Fruit fly (Drosophila melanogaster) whole organism, pupa: ENCODE results near the gene Sulf1.
A peak's percentile ranks its signal among the peaks of the same experiment; 100 is the strongest.

Experiments
- CG10348 ChIP-seq: fragments of 200-800 bp; sonication (Bioruptor generic); IDR thresholded peaks from 2 replicates; pipeline ENCODE4 v1.3.6; 2022; ENCODE audit warnings: missing biosample characterization, missing genetic modification characterization
- CG12605 ChIP-seq: fragments of 200-800 bp; sonication (Bioruptor generic); IDR thresholded peaks from 2 replicates; pipeline ENCODE4 v1.3.6; 2022; ENCODE audit warnings: missing biosample characterization, missing genetic modification characterization
- CG13204 ChIP-seq: fragments of 200-800 bp; sonication (Bioruptor generic); optimal IDR thresholded peaks from 2 replicates; lab custom pipeline; 2018; ENCODE audit warnings: missing biosample characterization, mild to moderate bottlenecking, missing genetic modification characterization, moderate library complexity
- CG14655 ChIP-seq: fragments of 200-800 bp; sonication (Bioruptor generic); optimal IDR thresholded peaks from 3 replicates; lab custom pipeline; 2017; ENCODE audit warnings: mild to moderate bottlenecking, missing biosample characterization, missing genetic modification reagents, missing genetic modification characterization
- CG15710 ChIP-seq: fragments of 200-800 bp; sonication (Bioruptor generic); optimal IDR thresholded peaks from 2 replicates; lab custom pipeline; 2018; ENCODE audit warnings: missing biosample characterization, mild to moderate bottlenecking, missing genetic modification characterization, moderate library complexity
- CG17806 ChIP-seq: fragments of 200-800 bp; sonication (Bioruptor generic); optimal IDR thresholded peaks from 2 replicates; lab custom pipeline; 2018; ENCODE audit warnings: missing biosample characterization, mild to moderate bottlenecking, missing genetic modification characterization, moderate library complexity
- CG32121 ChIP-seq: fragments of 200-800 bp; sonication (Bioruptor generic); IDR thresholded peaks from 2 replicates; pipeline ENCODE4 v1.3.6; 2022; ENCODE audit warnings: missing biosample characterization, missing genetic modification characterization
- CG34367 ChIP-seq: fragments of 200-800 bp; sonication (Bioruptor generic); optimal IDR thresholded peaks from 2 replicates; lab custom pipeline; 2018; ENCODE audit warnings: missing biosample characterization, mild to moderate bottlenecking, missing genetic modification characterization
- CG4496 ChIP-seq: fragments of 200-800 bp; sonication (Bioruptor generic); IDR thresholded peaks from 3 replicates; pipeline ENCODE4 v1.3.6; 2022; ENCODE audit warnings: missing biosample characterization, missing genetic modification characterization
- CG8159 ChIP-seq: fragments of 200-800 bp; sonication (Bioruptor generic); optimal IDR thresholded peaks from 3 replicates; lab custom pipeline; 2018; ENCODE audit warnings: missing biosample characterization, mild to moderate bottlenecking, missing genetic modification characterization, moderate library complexity
- CG8301 ChIP-seq: fragments of 200-800 bp; sonication (Bioruptor generic); optimal IDR thresholded peaks from 2 replicates; lab custom pipeline; 2018; ENCODE audit warnings: missing biosample characterization, mild to moderate bottlenecking, missing genetic modification characterization
- CG9948 ChIP-seq: fragments of 200-800 bp; sonication (Bioruptor generic); optimal IDR thresholded peaks from 2 replicates; lab custom pipeline; 2018; ENCODE audit warnings: missing biosample characterization, mild to moderate bottlenecking, missing genetic modification characterization, moderate library complexity
- D1 ChIP-seq: fragments of 200-800 bp; sonication (Bioruptor generic); optimal IDR thresholded peaks from 2 replicates; lab custom pipeline; 2018; ENCODE audit warnings: missing biosample characterization, mild to moderate bottlenecking, missing genetic modification characterization, moderate library complexity
- EcR ChIP-seq: fragments of 200-800 bp; sonication (Bioruptor generic); optimal IDR thresholded peaks from 3 replicates; lab custom pipeline; 2019; ENCODE audit warnings: missing biosample characterization, missing genetic modification characterization, mild to moderate bottlenecking, moderate library complexity, missing genetic modification reagents
- Ets98B ChIP-seq: fragments of 200-800 bp; sonication (Bioruptor generic); IDR thresholded peaks from 2 replicates; pipeline ENCODE4 v1.3.6; 2022; ENCODE audit warnings: missing biosample characterization, missing genetic modification characterization
- Pif1A ChIP-seq: fragments of 200-800 bp; sonication (Bioruptor generic); optimal IDR thresholded peaks from 3 replicates; lab custom pipeline; 2016; ENCODE audit warnings: missing biosample characterization, missing genetic modification characterization
- Pif1B ChIP-seq: fragments of 200-800 bp; sonication (Bioruptor generic); optimal IDR thresholded peaks from 3 replicates; lab custom pipeline; 2016; ENCODE audit warnings: missing biosample characterization, missing genetic modification characterization
- Snoo ChIP-seq: fragments of 200-800 bp; sonication (Bioruptor generic); optimal IDR thresholded peaks from 3 replicates; lab custom pipeline; 2017; ENCODE audit warnings: missing biosample characterization, mild to moderate bottlenecking, missing genetic modification characterization, inconsistent platforms
- fd96Ca ChIP-seq: fragments of 200-800 bp; sonication (Bioruptor generic); IDR thresholded peaks from 3 replicates; pipeline ENCODE4 v1.3.6; 2022; ENCODE audit warnings: missing biosample characterization, missing genetic modification characterization
- gl ChIP-seq: fragments of 200-800 bp; sonication (Bioruptor generic); optimal IDR thresholded peaks from 2 replicates; lab custom pipeline; 2018; ENCODE audit warnings: missing biosample characterization, mild to moderate bottlenecking, missing genetic modification characterization
- rn ChIP-seq: fragments of 200-800 bp; sonication (Bioruptor generic); IDR thresholded peaks from 2 replicates; pipeline ENCODE4 v1.3.6; 2022; ENCODE audit warnings: missing biosample characterization, missing genetic modification characterization

Gene Sulf1

dm6 chr3R:16331809-16332343, 7.5 kb downstream of the Sulf1 start:
- TF ChIP-seq Snoo (tag; lab: Kevin White, UChicago) (no peak), CG10348 (GFP tag; lab: Robert Waterston, UW) (no peak), CG9948 (tag; lab: Kevin White, UChicago) (no peak), gl (peak; percentile 63), Pif1B (GFP tag; lab: Kevin White, UChicago) (no peak), Ets98B (GFP tag; lab: Robert Waterston, UW) (peak; percentile 47), CG14655 (GFP tag; lab: Kevin White, UChicago) (peak; percentile 26), CG32121 (GFP tag; lab: Robert Waterston, UW) (no peak; the same call in 1 of the 2 replicates), CG13204 (peak; percentile 48), fd96Ca (no peak), D1 (tag; lab: Kevin White, UChicago) (no peak), CG12605 (GFP tag; lab: Robert Waterston, UW) (no peak), CG4496 (GFP tag; lab: Robert Waterston, UW) (peak; percentile 23; the same call in 1 of the 3 replicates), Pif1A (GFP tag; lab: Kevin White, UChicago) (peak; percentile 38), EcR (peak; percentile 76), CG34367 (peak; percentile 43), CG15710 (tag; lab: Kevin White, UChicago) (peak; percentile 9)

- TF ChIP-seq gl = no peak
- TF ChIP-seq CG32121 (GFP tag; lab: Robert Waterston, UW) = no peak
- no peak for TF ChIP-seq Pif1A (GFP tag; lab: Kevin White, UChicago)
- no peak for TF ChIP-seq CG9948 (tag; lab: Kevin White, UChicago)
- TF ChIP-seq CG8159 (tag; lab: Kevin White, UChicago) = no peak
- TF ChIP-seq CG17806 (tag; lab: Kevin White, UChicago) = no peak
- no peak for TF ChIP-seq rn (GFP tag; lab: Robert Waterston, UW)
- TF ChIP-seq CG8301 (tag; lab: Kevin White, UChicago) = no peak
- no peak for TF ChIP-seq Ets98B (GFP tag; lab: Robert Waterston, UW)
- TF ChIP-seq D1 (tag; lab: Kevin White, UChicago) = no peak
- no peak for TF ChIP-seq CG34367
- TF ChIP-seq CG4496 (GFP tag; lab: Robert Waterston, UW) = no peak
- no peak for TF ChIP-seq CG13204
- TF ChIP-seq CG12605 (GFP tag; lab: Robert Waterston, UW) = no peak
- no peak for TF ChIP-seq CG10348 (GFP tag; lab: Robert Waterston, UW)
Measured at dm6 chr3R:16329797-16330196, 9.6 kb downstream of the Sulf1 start.

dm6 chr3R:16327549-16327948, 11.8 kb downstream of the Sulf1 start, which contains the start of gene CG17930:
Gene CG17930, plus strand, starts transcription at chr3R:16327849.
- TF ChIP-seq gl = no peak
- TF ChIP-seq CG8159 (tag; lab: Kevin White, UChicago) = no peak
- no peak for TF ChIP-seq CG13204
- TF ChIP-seq CG15710 (tag; lab: Kevin White, UChicago) = no peak
- no peak for TF ChIP-seq CG12605 (GFP tag; lab: Robert Waterston, UW)
- no peak for TF ChIP-seq Snoo (tag; lab: Kevin White, UChicago)
- TF ChIP-seq, all 21 proteins: peak for 0

- TF ChIP-seq Snoo (tag; lab: Kevin White, UChicago) (no peak), CG32121 (GFP tag; lab: Robert Waterston, UW) (no peak)
Measured at dm6 chr3R:16325192-16325591, 14.2 kb downstream of the Sulf1 start, which contains the start of gene CG17929. Gene CG17929, plus strand, starts transcription at chr3R:16325492.

dm6 chr3R:16323093-16323492, 16.3 kb downstream of the Sulf1 start, which contains the start of gene CG6901:
Gene CG6901, plus strand, starts transcription at chr3R:16323415.
- TF ChIP-seq CG14655 (GFP tag; lab: Kevin White, UChicago) (no peak), CG15710 (tag; lab: Kevin White, UChicago) (no peak), CG10348 (GFP tag; lab: Robert Waterston, UW) (no peak), rn (GFP tag; lab: Robert Waterston, UW) (no peak), Pif1B (GFP tag; lab: Kevin White, UChicago) (no peak), CG8159 (tag; lab: Kevin White, UChicago) (no peak), EcR (no peak), CG4496 (GFP tag; lab: Robert Waterston, UW) (no peak), CG8301 (tag; lab: Kevin White, UChicago) (no peak), Pif1A (GFP tag; lab: Kevin White, UChicago) (no peak), Snoo (tag; lab: Kevin White, UChicago) (no peak), CG34367 (no peak), gl (no peak), CG17806 (tag; lab: Kevin White, UChicago) (no peak), CG32121 (GFP tag; lab: Robert Waterston, UW) (no peak), CG9948 (tag; lab: Kevin White, UChicago) (no peak), Ets98B (GFP tag; lab: Robert Waterston, UW) (no peak)

DNA sequence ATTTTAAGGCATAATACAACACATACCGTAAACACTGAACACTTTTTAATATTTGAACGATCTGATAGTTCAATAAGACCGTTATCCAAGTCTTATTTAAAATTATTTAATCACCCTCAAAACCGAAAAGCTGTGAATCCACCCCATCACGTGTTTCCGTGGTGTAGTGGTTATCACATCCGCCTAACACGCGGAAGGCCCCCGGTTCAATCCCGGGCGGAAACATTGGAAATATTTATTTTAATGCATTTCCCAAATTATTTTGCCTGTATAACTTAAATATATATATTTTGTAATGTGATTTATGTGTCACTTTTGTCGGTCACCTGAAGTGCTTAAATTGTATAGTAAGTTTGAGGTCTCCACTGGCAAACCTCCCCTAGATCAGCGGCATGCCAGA, 17.8 kb downstream of the Sulf1 start, which contains the start of gene CG44044:
Gene CG44044 (plus strand): TSS at position 301 of the 400 bp plus-strand sequence.
- TF ChIP-seq CG17806 (tag; lab: Kevin White, UChicago) (no peak), gl (no peak), Pif1B (GFP tag; lab: Kevin White, UChicago) (no peak), CG13204 (no peak)
- TF ChIP-seq, all 21 proteins: peak for 0
